Worm (Caenorhabditis elegans) whole organism, L4 larva: ENCODE measurements around the gene fnta-1.
A peak's percentile ranks its signal among the peaks of the same experiment; 100 is the strongest.

Source experiments
- D1046.2 ChIP-seq: fragments of 200-800 bp; sonication (Bioruptor generic); IDR thresholded peaks from 2 replicates; pipeline ENCODE4 v1.3.6; 2022; ENCODE audit warnings: missing genetic modification characterization, missing compliant biosample characterization
- R02D3.7 ChIP-seq: fragments of 150-350 bp; sonication (generic microtip); optimal IDR thresholded peaks from 3 replicates; lab custom pipeline; 2014; ENCODE audit warnings: missing biosample characterization, missing genetic modification characterization
- T20F7.1 ChIP-seq: fragments of 200-800 bp; sonication (Bioruptor generic); optimal IDR thresholded peaks from 2 replicates; lab custom pipeline; 2018; ENCODE audit warnings: mild to moderate bottlenecking, missing genetic modification characterization, missing compliant biosample characterization
- T26A8.4 ChIP-seq: fragments of 200-800 bp; sonication (Bioruptor generic); IDR thresholded peaks from 2 replicates; pipeline ENCODE4 v1.3.6; 2022; ENCODE audit warnings: missing genetic modification characterization, missing compliant biosample characterization
- Y105C5A.15 ChIP-seq: fragments of 200-800 bp; sonication (Bioruptor generic); IDR thresholded peaks from 2 replicates; pipeline ENCODE4 v1.3.6; 2022; ENCODE audit warnings: missing genetic modification characterization, missing compliant biosample characterization
- Y48G9A.11 ChIP-seq: fragments of 200-800 bp; sonication (Bioruptor generic); IDR thresholded peaks from 2 replicates; pipeline ENCODE4 v1.3.6; 2022; ENCODE audit warnings: missing genetic modification reagents, missing genetic modification characterization, missing compliant biosample characterization
- aha-1 ChIP-seq: fragments of 150-350 bp; peaks from one replicate; lab custom pipeline; 2014; ENCODE audit warnings: missing biosample characterization, missing genetic modification characterization
- aly-2 ChIP-seq: sonication (generic microtip); optimal IDR thresholded peaks from 2 replicates; lab custom pipeline; 2018; ENCODE audit warnings: missing biosample characterization, missing genetic modification characterization
- ceh-20 ChIP-seq: fragments of 200-800 bp; sonication (Bioruptor generic); IDR thresholded peaks from 2 replicates; pipeline ENCODE4 v1.3.6; 2022; ENCODE audit warnings: missing genetic modification reagents, missing genetic modification characterization, missing compliant biosample characterization
- ces-1 ChIP-seq: fragments of 150-350 bp; sonication (generic microtip); optimal IDR thresholded peaks from 4 replicates; lab custom pipeline; 2014; ENCODE audit warnings: missing biosample characterization, missing genetic modification reagents, missing genetic modification characterization
- cey-2 ChIP-seq: sonication (generic microtip); optimal IDR thresholded peaks from 3 replicates; lab custom pipeline; 2017; ENCODE audit warnings: missing genetic modification characterization, mild to moderate bottlenecking, missing compliant biosample characterization, antibody characterized with exemption, borderline replicate concordance; ENCODE audit not compliant: insufficient read depth
- daf-8 ChIP-seq: fragments of 200-800 bp; sonication (Bioruptor generic); IDR thresholded peaks from 2 replicates; pipeline ENCODE4 v1.3.6; 2022; ENCODE audit warnings: missing genetic modification characterization, missing compliant biosample characterization
- dmd-6 ChIP-seq: fragments of 200-800 bp; sonication (Bioruptor generic); IDR thresholded peaks from 2 replicates; pipeline ENCODE4 v1.3.6; 2022; ENCODE audit warnings: missing genetic modification reagents, missing genetic modification characterization, missing compliant biosample characterization
- dmd-8 ChIP-seq: fragments of 200-800 bp; sonication (Bioruptor generic); IDR thresholded peaks from 2 replicates; pipeline ENCODE4 v1.3.6; 2022; ENCODE audit warnings: missing genetic modification characterization, missing compliant biosample characterization
- duxl-1 ChIP-seq: sonication (generic microtip); optimal IDR thresholded peaks from 2 replicates; lab custom pipeline; 2016; ENCODE audit warnings: mild to moderate bottlenecking, missing genetic modification characterization, moderate library complexity, missing compliant biosample characterization; ENCODE audit not compliant: poor library complexity
- egl-27 ChIP-seq: sonication (generic microtip); optimal IDR thresholded peaks from 3 replicates; lab custom pipeline; 2017; ENCODE audit warnings: missing biosample characterization, missing genetic modification reagents, missing genetic modification characterization
- egl-43 ChIP-seq: fragments of 200-800 bp; sonication (Bioruptor generic); IDR thresholded peaks from 2 replicates; pipeline ENCODE4 v1.3.6; 2022; ENCODE audit warnings: missing genetic modification reagents, missing genetic modification characterization, missing compliant biosample characterization
- fkh-10 ChIP-seq: fragments of 150-350 bp; optimal IDR thresholded peaks from 2 replicates; lab custom pipeline; 2014; ENCODE audit warnings: missing biosample characterization, missing genetic modification reagents, missing genetic modification characterization
- hif-1 ChIP-seq, 2 experiments: sonication (generic microtip); optimal IDR thresholded peaks; 2 replicates each; lab custom pipeline; 2016 to 2017; ENCODE audit warnings: missing compliant biosample characterization in 2 of 2, missing genetic modification characterization in 2 of 2, missing genetic modification reagents in 2 of 2, missing genotype in 2 of 2, mild to moderate bottlenecking in 1 of 2
- hlh-11 ChIP-seq: fragments of 200-800 bp; sonication (Bioruptor generic); optimal IDR thresholded peaks from 2 replicates; lab custom pipeline; 2018; ENCODE audit warnings: mild to moderate bottlenecking, missing genetic modification characterization, missing compliant biosample characterization
- hlh-30 ChIP-seq: sonication (generic microtip); optimal IDR thresholded peaks from 2 replicates; lab custom pipeline; 2017; ENCODE audit warnings: antibody characterized with exemption, mild to moderate bottlenecking, missing genetic modification characterization, missing compliant biosample characterization; ENCODE audit not compliant: insufficient read depth
- lin-13 ChIP-seq: fragments of 150-350 bp; optimal IDR thresholded peaks from 2 replicates; lab custom pipeline; 2014; ENCODE audit warnings: missing biosample characterization, missing genetic modification reagents, missing genetic modification characterization
- lin-15B ChIP-seq: fragments of 150-350 bp; sonication (generic microtip); optimal IDR thresholded peaks from 3 replicates; lab custom pipeline; 2014; ENCODE audit warnings: missing biosample characterization, missing genetic modification characterization
- lin-38 ChIP-seq: fragments of 200-800 bp; sonication (Bioruptor generic); IDR thresholded peaks from 2 replicates; pipeline ENCODE4 v1.3.6; 2022; ENCODE audit warnings: missing genetic modification reagents, missing genetic modification characterization, missing compliant biosample characterization
- madf-5 ChIP-seq, 2 experiments: fragments of 200-800 bp; sonication (Bioruptor generic); IDR thresholded peaks; 2 replicates each; pipeline ENCODE4 v1.3.6; 2022; ENCODE audit warnings: missing compliant biosample characterization in 2 of 2, missing genetic modification characterization in 2 of 2
- madf-9 ChIP-seq: fragments of 200-800 bp; sonication (Bioruptor generic); conservative IDR thresholded peaks from 2 replicates; pipeline ENCODE4 v1.3.6; 2022; ENCODE audit warnings: missing genetic modification reagents, missing genetic modification characterization, missing compliant biosample characterization
- mdl-1 ChIP-seq, 2 experiments: fragments of 150-350 bp in 1 of 2; sonication (generic microtip) in 1 of 2; optimal IDR thresholded peaks; 2 replicates each; lab custom pipeline; 2014 to 2017; ENCODE audit warnings: missing biosample characterization in 2 of 2, missing genetic modification characterization in 2 of 2
- mes-2 ChIP-seq: sonication (generic microtip); optimal IDR thresholded peaks from 2 replicates; lab custom pipeline; 2016; ENCODE audit warnings: missing genotype, mild to moderate bottlenecking, missing genetic modification characterization, missing compliant biosample characterization; ENCODE audit not compliant: poor library complexity, severe bottlenecking
- mxl-3 ChIP-seq: fragments of 200-800 bp; sonication (Bioruptor generic); optimal IDR thresholded peaks from 2 replicates; lab custom pipeline; 2018; ENCODE audit warnings: mild to moderate bottlenecking, missing genetic modification characterization, missing compliant biosample characterization
- nhr-11 ChIP-seq: fragments of 150-350 bp; optimal IDR thresholded peaks from 2 replicates; lab custom pipeline; 2014; ENCODE audit warnings: missing biosample characterization, missing genetic modification characterization
- nhr-25 ChIP-seq: sonication (generic microtip); optimal IDR thresholded peaks from 2 replicates; lab custom pipeline; 2017; ENCODE audit warnings: missing genetic modification characterization, mild to moderate bottlenecking, missing compliant biosample characterization, antibody characterized with exemption, moderate library complexity, borderline replicate concordance; ENCODE audit not compliant: insufficient read depth
- nhr-28 ChIP-seq: fragments of 150-350 bp; optimal IDR thresholded peaks from 2 replicates; lab custom pipeline; 2014; ENCODE audit warnings: missing biosample characterization, missing genetic modification characterization
- nhr-42 ChIP-seq: fragments of 200-800 bp; sonication (Bioruptor generic); IDR thresholded peaks from 2 replicates; pipeline ENCODE4 v1.3.6; 2022; ENCODE audit warnings: missing genetic modification characterization, missing compliant biosample characterization
- nhr-77 ChIP-seq: fragments of 150-350 bp; optimal IDR thresholded peaks from 2 replicates; lab custom pipeline; 2014; ENCODE audit warnings: missing biosample characterization, missing genetic modification characterization
- saeg-2 ChIP-seq: fragments of 200-800 bp; sonication (Bioruptor generic); IDR thresholded peaks from 2 replicates; pipeline ENCODE4 v1.3.6; 2022; ENCODE audit warnings: missing genetic modification reagents, missing genetic modification characterization, missing compliant biosample characterization
- spr-1 ChIP-seq: sonication (generic microtip); optimal IDR thresholded peaks from 2 replicates; lab custom pipeline; 2016; ENCODE audit warnings: mild to moderate bottlenecking, missing genetic modification characterization, missing compliant biosample characterization
- tra-1 ChIP-seq: fragments of 200-800 bp; sonication (Bioruptor generic); IDR thresholded peaks from 2 replicates; pipeline ENCODE4 v1.3.6; 2022; ENCODE audit warnings: missing genetic modification reagents, missing genetic modification characterization, missing compliant biosample characterization
- unc-62 ChIP-seq, 3 experiments: fragments of 150-350 bp in 1 of 3; sonication (generic microtip); optimal IDR thresholded peaks in 2 of 3; peaks in 1 of 3; 1 replicate in 1 of 3; 2 replicates in 2 of 3; lab custom pipeline; 2014 to 2017; ENCODE audit warnings: missing biosample characterization in 3 of 3, missing genetic modification characterization in 3 of 3, missing genetic modification reagents in 3 of 3, missing genotype in 1 of 3
- zag-1 ChIP-seq: fragments of 150-350 bp; optimal IDR thresholded peaks from 2 replicates; lab custom pipeline; 2014; ENCODE audit warnings: missing biosample characterization, missing genetic modification characterization
- zfp-3 ChIP-seq: fragments of 200-800 bp; sonication (Bioruptor generic); conservative IDR thresholded peaks from 2 replicates; pipeline ENCODE4 v1.3.6; 2022; ENCODE audit warnings: missing genetic modification reagents, missing genetic modification characterization, missing compliant biosample characterization
- ztf-7 ChIP-seq: fragments of 150-350 bp; optimal IDR thresholded peaks from 2 replicates; lab custom pipeline; 2014; ENCODE audit warnings: missing biosample characterization, missing genetic modification characterization

Gene fnta-1

ce11 chrIV:255379-255857, 15.3 kb upstream of the fnta-1 start, which contains the start of gene rcat-1 (continued):
- TF ChIP-seq nhr-77 (tag; lab: Kevin White, UChicago) (peak; percentile 85), unc-62 (GFP tag; optimal IDR thresholded peaks at IDR 0.05 in 1 of 2; lab: Kevin White, UChicago) (peak in 1 of 2 experiments; percentile 49), unc-62 (tag; optimal IDR thresholded peaks at IDR 0.05; lab: Kevin White, UChicago) (no peak), nhr-11 (tag; lab: Kevin White, UChicago) (peak; percentile 73), hif-1 (tag; optimal IDR thresholded peaks at IDR 0.05; lab: Kevin White, UChicago) (peak in 1 of 2 experiments; percentile 61), lin-13 (GFP tag; lab: Kevin White, UChicago) (peak; percentile 71), R02D3.7 (tag; lab: Kevin White, UChicago) (peak; percentile 100), duxl-1 (tag; lab: Kevin White, UChicago) (no peak), egl-43 (GFP tag; lab: Robert Waterston, UW) (no peak), madf-9 (GFP tag; lab: Robert Waterston, UW) (no peak), Y48G9A.11 (GFP tag; lab: Robert Waterston, UW) (no peak), lin-15B (tag; lab: Kevin White, UChicago) (peak; percentile 61), ztf-7 (tag; lab: Kevin White, UChicago) (peak; percentile 22), nhr-25 (tag; lab: Kevin White, UChicago) (peak; percentile 40), T20F7.1 (no peak), nhr-42 (no peak), lin-38 (GFP tag; lab: Robert Waterston, UW) (peak; percentile 95), mes-2 (tag; lab: Kevin White, UChicago) (peak; percentile 92), hlh-11 (tag; lab: Kevin White, UChicago) (peak; percentile 1), ces-1 (GFP tag; lab: Kevin White, UChicago) (no peak)

ce11 chrIV:252454-252853, 12.3 kb upstream of the fnta-1 start, which contains the start of gene grl-19:
grl-19 (minus strand) TSS chrIV:252554.
- TF ChIP-seq D1046.2 (no peak), Y105C5A.15 (GFP tag; lab: Robert Waterston, UW) (no peak), zfp-3 (no peak), duxl-1 (tag; lab: Kevin White, UChicago) (no peak), aha-1 (tag; lab: Kevin White, UChicago) (peak; percentile 64), madf-5 (GFP tag; IDR thresholded peaks at IDR 0.05; lab: Robert Waterston, UW) (no peak), egl-27 (tag; lab: Kevin White, UChicago) (no peak), fkh-10 (GFP tag; lab: Kevin White, UChicago) (no peak)
- TF ChIP-seq, all 104 proteins: peak for 1

ce11 chrIV:247494-247893, 7.4 kb upstream of the fnta-1 start:
- TF ChIP-seq spr-1 (tag; lab: Kevin White, UChicago) (no peak), zag-1 (tag; lab: Kevin White, UChicago) (no peak), hlh-30 (tag; lab: Kevin White, UChicago) (peak; percentile 85), T26A8.4 (GFP tag; lab: Robert Waterston, UW) (no peak), tra-1 (0 out of 2 replicates have a peak, but pooled peaks have one; percentile 47), nhr-28 (tag; lab: Kevin White, UChicago) (peak; percentile 78), cey-2 (tag; lab: Kevin White, UChicago) (peak; percentile 51), zfp-3 (no peak), mdl-1 (tag; optimal IDR thresholded peaks at IDR 0.05; lab: Kevin White, UChicago) (peak; percentile 69 to 95), aly-2 (tag; lab: Kevin White, UChicago) (no peak), ceh-20 (GFP tag; lab: Robert Waterston, UW) (peak; percentile 51; the same call in 1 of the 2 replicates), mxl-3 (GFP tag; lab: Kevin White, UChicago) (peak; percentile 73), daf-8 (no peak), unc-62 (GFP tag; optimal IDR thresholded peaks at IDR 0.05 in 1 of 2; lab: Kevin White, UChicago) (peak in 1 of 2 experiments; percentile 88), unc-62 (tag; optimal IDR thresholded peaks at IDR 0.05; lab: Kevin White, UChicago) (no peak), hlh-11 (tag; lab: Kevin White, UChicago) (peak; percentile 66), lin-13 (GFP tag; lab: Kevin White, UChicago) (peak; percentile 2), dmd-8 (no peak), saeg-2 (GFP tag; lab: Robert Waterston, UW) (no peak), dmd-6 (peak; percentile 13; the same call in 1 of the 2 replicates)
